Fruit fly (Drosophila melanogaster) whole organism, wandering third instar larva: ENCODE measurements around the gene Mbs.

ENCODE experiments used
- Abd-B ChIP-seq: fragments of >200 bp; optimal IDR thresholded peaks from 2 replicates; lab custom pipeline; 2017; ENCODE audit warnings: missing biosample characterization, missing genetic modification characterization
- woc ChIP-seq: sonication (Bioruptor generic); optimal IDR thresholded peaks from 2 replicates; lab custom pipeline; 2016; ENCODE audit warnings: missing biosample characterization, mild to moderate bottlenecking, missing genetic modification characterization

dm6 chr3L:16042640-16043039, 9.1 kb upstream of the Mbs start:
- TF ChIP-seq Abd-B (GFP tag; lab: Kevin White, UChicago): no peak
- no peak for TF ChIP-seq woc
